Worm (Caenorhabditis elegans) whole organism, mixed stage, embryonic: Measurements from ENCODE around the gene him-5.

Experiments used
- elt-3 ChIP-seq: fragments of 150-350 bp; optimal IDR thresholded peaks from 2 replicates; lab custom pipeline; 2014; ENCODE audit warnings: missing biosample characterization, missing genetic modification characterization
- lsy-2 ChIP-seq: fragments of 150-350 bp; optimal IDR thresholded peaks from 2 replicates; lab custom pipeline; 2014; ENCODE audit warnings: missing biosample characterization, missing genetic modification characterization

ce11 chrV:14074160-14074559 lies 16.1 kb upstream of the him-5 start, which contains the start of gene D1086.11:
- no peak for TF ChIP-seq elt-3 (tag; lab: Kevin White, UChicago)
- TF ChIP-seq lsy-2 (tag; lab: Kevin White, UChicago) = no peak
